Fruit fly (Drosophila melanogaster) whole organism, adult: Measurements from ENCODE around the gene cdm.

Source experiments
- CG11617 ChIP-seq: fragments of 200-800 bp; sonication (Bioruptor generic); optimal IDR thresholded peaks from 2 replicates; lab custom pipeline; 2017; ENCODE audit warnings: mild to moderate bottlenecking, missing biosample characterization, missing genetic modification reagents, missing genetic modification characterization
- CG12768 ChIP-seq: fragments of 200-800 bp; sonication (Bioruptor generic); optimal IDR thresholded peaks from 2 replicates; lab custom pipeline; 2017; ENCODE audit warnings: missing biosample characterization, missing genetic modification characterization, mild to moderate bottlenecking, moderate library complexity, missing genetic modification reagents
- CG14711 ChIP-seq: fragments of 200-800 bp; sonication (Bioruptor generic); optimal IDR thresholded peaks from 2 replicates; lab custom pipeline; 2018; ENCODE audit warnings: missing biosample characterization, mild to moderate bottlenecking, missing genetic modification characterization, moderate library complexity
- CG1620 ChIP-seq: fragments of 200-800 bp; sonication (Bioruptor generic); optimal IDR thresholded peaks from 2 replicates; lab custom pipeline; 2016; ENCODE audit warnings: missing biosample characterization, missing genetic modification characterization
- CG33017 ChIP-seq: fragments of 200-800 bp; sonication (Bioruptor generic); optimal IDR thresholded peaks from 2 replicates; lab custom pipeline; 2018; ENCODE audit warnings: missing biosample characterization, mild to moderate bottlenecking, missing genetic modification characterization, moderate library complexity
- CG5204 ChIP-seq: fragments of 200-800 bp; sonication (Bioruptor generic); optimal IDR thresholded peaks from 2 replicates; lab custom pipeline; 2016; ENCODE audit warnings: missing biosample characterization, missing genetic modification characterization
- CG7045 ChIP-seq: fragments of 200-800 bp; sonication (Bioruptor generic); optimal IDR thresholded peaks from 2 replicates; lab custom pipeline; 2017; ENCODE audit warnings: missing biosample characterization, mild to moderate bottlenecking, missing genetic modification characterization
- CG7101 ChIP-seq: fragments of 200-800 bp; sonication (Bioruptor generic); optimal IDR thresholded peaks from 2 replicates; lab custom pipeline; 2018; ENCODE audit warnings: missing biosample characterization, mild to moderate bottlenecking, missing genetic modification characterization, moderate library complexity
- Clk ChIP-seq: fragments of 200-800 bp; sonication (Bioruptor generic); optimal IDR thresholded peaks from 2 replicates; lab custom pipeline; 2017; ENCODE audit warnings: missing biosample characterization, missing genetic modification characterization
- Crg-1 ChIP-seq: fragments of 200-800 bp; sonication (Bioruptor generic); optimal IDR thresholded peaks from 2 replicates; lab custom pipeline; 2016; ENCODE audit warnings: missing biosample characterization, missing genetic modification characterization
- Hr96 ChIP-seq: fragments of 200-800 bp; sonication (Bioruptor generic); optimal IDR thresholded peaks from 2 replicates; lab custom pipeline; 2016; ENCODE audit warnings: missing biosample characterization, missing genetic modification characterization
- Mnt ChIP-seq: fragments of 200-800 bp; sonication (Bioruptor generic); optimal IDR thresholded peaks from 2 replicates; lab custom pipeline; 2016; ENCODE audit warnings: missing biosample characterization, mild to moderate bottlenecking, missing genetic modification characterization
- bab1 ChIP-seq: fragments of 200-800 bp; sonication (Bioruptor generic); optimal IDR thresholded peaks from 3 replicates; lab custom pipeline; 2019; ENCODE audit warnings: missing biosample characterization, mild to moderate bottlenecking, missing genetic modification characterization, moderate library complexity
- cic ChIP-seq: fragments of 200-800 bp; sonication (Bioruptor generic); optimal IDR thresholded peaks from 2 replicates; lab custom pipeline; 2017; ENCODE audit warnings: missing biosample characterization, mild to moderate bottlenecking, missing genetic modification characterization, moderate library complexity
- cnc ChIP-seq, 2 experiments: fragments of >200 bp; optimal IDR thresholded peaks; 2 replicates each; lab custom pipeline; 2017
- kay ChIP-seq: fragments of 200-800 bp; sonication (Bioruptor generic); peaks from one replicate; lab custom pipeline; 2016; ENCODE audit warnings: missing biosample characterization, missing genetic modification characterization, borderline replicate concordance
- ovo ChIP-seq: fragments of 200-800 bp; sonication (Bioruptor generic); optimal IDR thresholded peaks from 2 replicates; lab custom pipeline; 2016; ENCODE audit warnings: missing biosample characterization, missing genetic modification characterization
- pad ChIP-seq: fragments of 200-800 bp; sonication (Bioruptor generic); optimal IDR thresholded peaks from 3 replicates; lab custom pipeline; 2017; ENCODE audit warnings: missing biosample characterization, missing genetic modification characterization, mild to moderate bottlenecking, moderate library complexity, missing genetic modification reagents
- tj ChIP-seq: fragments of 200-800 bp; sonication (Bioruptor generic); optimal IDR thresholded peaks from 3 replicates; lab custom pipeline; 2017; ENCODE audit warnings: missing biosample characterization, mild to moderate bottlenecking, missing genetic modification characterization, moderate library complexity
- toe ChIP-seq: fragments of 200-800 bp; sonication (Bioruptor generic); optimal IDR thresholded peaks from 2 replicates; lab custom pipeline; 2016; ENCODE audit warnings: missing biosample characterization, missing genetic modification characterization

Gene cdm

dm6 chr3R:18153698-18154097, 29.6 kb downstream of the cdm start:
- TF ChIP-seq Mnt (GFP tag; lab: Kevin White, UChicago), result no peak
- TF ChIP-seq CG5204 (GFP tag; lab: Kevin White, UChicago), result no peak
- no peak for TF ChIP-seq pad (GFP tag; lab: Kevin White, UChicago)
- no peak for TF ChIP-seq cnc (optimal IDR thresholded peaks at IDR 0.05; lab: Kevin White, UChicago)
- no peak for TF ChIP-seq CG12768 (GFP tag; lab: Kevin White, UChicago)
- no peak for TF ChIP-seq toe
- no peak for TF ChIP-seq Clk (GFP tag; lab: Kevin White, UChicago)
- TF ChIP-seq bab1 (GFP tag; lab: Kevin White, UChicago), result no peak
- TF ChIP-seq CG14711 (tag; lab: Kevin White, UChicago), result no peak
- no peak for TF ChIP-seq ovo (GFP tag; lab: Kevin White, UChicago)
- TF ChIP-seq CG7101 (tag; lab: Kevin White, UChicago), result no peak
- no peak for TF ChIP-seq kay

DNA sequence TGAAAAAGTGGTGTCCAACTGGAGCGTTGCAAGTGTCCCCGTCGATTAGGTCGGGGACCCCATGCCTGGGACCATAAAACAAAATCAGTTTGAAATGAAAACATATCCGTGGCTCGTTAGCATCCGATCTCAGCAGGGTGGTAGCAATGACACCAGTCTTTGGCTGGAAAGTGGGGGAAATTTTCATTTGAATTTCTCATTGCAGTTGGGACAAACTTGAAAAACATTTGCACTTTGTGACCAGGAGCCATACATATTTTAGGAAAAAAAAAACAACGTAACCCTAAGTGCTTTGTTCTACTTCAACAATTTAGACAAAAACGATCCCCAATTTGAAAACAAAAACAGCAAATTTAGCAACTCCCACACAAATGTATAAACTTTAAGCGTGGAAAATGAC, 31.5 kb downstream of the cdm start, which contains the start of gene CG14316:
Gene CG14316 (plus strand): TSS at position 301 of the 400 bp plus-strand sequence.
- TF ChIP-seq ovo (GFP tag; lab: Kevin White, UChicago) (no peak), CG33017 (tag; lab: Kevin White, UChicago) (no peak), kay (no peak), Mnt (GFP tag; lab: Kevin White, UChicago) (no peak), Hr96 (GFP tag; lab: Kevin White, UChicago) (no peak), toe (no peak), CG7101 (tag; lab: Kevin White, UChicago) (no peak), CG5204 (GFP tag; lab: Kevin White, UChicago) (no peak), Crg-1 (GFP tag; lab: Kevin White, UChicago) (no peak), cic (GFP tag; lab: Kevin White, UChicago) (no peak), bab1 (GFP tag; lab: Kevin White, UChicago) (no peak), CG14711 (tag; lab: Kevin White, UChicago) (no peak), cnc (optimal IDR thresholded peaks at IDR 0.05; lab: Kevin White, UChicago) (no peak), CG12768 (GFP tag; lab: Kevin White, UChicago) (no peak)

- TF ChIP-seq Hr96 (GFP tag; lab: Kevin White, UChicago), result no peak
- TF ChIP-seq CG7045 (GFP tag; lab: Kevin White, UChicago), result no peak
- TF ChIP-seq CG1620 (GFP tag; lab: Kevin White, UChicago), result no peak
- TF ChIP-seq Mnt (GFP tag; lab: Kevin White, UChicago), result no peak
- TF ChIP-seq Crg-1 (GFP tag; lab: Kevin White, UChicago), result no peak
- no peak for TF ChIP-seq kay
- no peak for TF ChIP-seq toe
Measured at dm6 chr3R:18146629-18147028, 36.6 kb downstream of the cdm start.

DNA sequence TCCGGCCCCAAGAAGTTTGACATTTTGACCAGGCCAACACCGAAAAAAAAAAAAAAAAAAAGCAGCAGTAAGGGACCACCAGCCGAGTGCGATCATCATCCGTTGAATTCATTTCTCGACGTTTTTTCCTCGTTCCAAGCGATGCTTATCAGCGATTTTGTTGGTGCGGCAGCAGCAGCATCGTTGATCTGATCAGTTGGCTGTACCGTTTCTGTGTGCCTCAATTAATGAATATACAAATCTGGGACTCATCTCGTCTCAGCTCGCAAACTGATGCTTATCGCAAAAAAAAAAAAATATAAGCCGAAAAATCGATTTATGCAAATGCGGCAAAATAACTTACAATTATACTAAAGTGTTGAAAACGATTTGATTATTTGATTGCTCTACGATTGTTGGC, 38.4 kb downstream of the cdm start:
- TF ChIP-seq tj (GFP tag; lab: Kevin White, UChicago) (no peak), cnc (optimal IDR thresholded peaks at IDR 0.05; lab: Kevin White, UChicago) (no peak), CG7101 (tag; lab: Kevin White, UChicago) (no peak), Mnt (GFP tag; lab: Kevin White, UChicago) (no peak)

- TF ChIP-seq pad (GFP tag; lab: Kevin White, UChicago), result no peak
- TF ChIP-seq cnc (optimal IDR thresholded peaks at IDR 0.05; lab: Kevin White, UChicago), result no peak
- TF ChIP-seq CG11617, result no peak
Measured at dm6 chr3R:18130720-18131119, 52.6 kb downstream of the cdm start.
